Worm (Caenorhabditis elegans) whole organism, young adult: ENCODE results near the gene spds-1.

ENCODE experiments used
- B0019.2 ChIP-seq: fragments of 200-800 bp; sonication (Bioruptor generic); conservative IDR thresholded peaks from 2 replicates; pipeline ENCODE4 v1.3.6; 2022; ENCODE audit warnings: missing genetic modification reagents, missing genetic modification characterization, missing compliant biosample characterization
- C17E4.6 ChIP-seq: fragments of 200-800 bp; sonication (Bioruptor generic); IDR thresholded peaks from 2 replicates; pipeline ENCODE4 v1.3.6; 2022; ENCODE audit warnings: missing genetic modification reagents, missing genetic modification characterization, missing compliant biosample characterization
- D2030.7 ChIP-seq: fragments of 200-800 bp; sonication (Bioruptor generic); IDR thresholded peaks from 2 replicates; pipeline ENCODE4 v1.3.6; 2022; ENCODE audit warnings: missing genetic modification reagents, missing genetic modification characterization, missing compliant biosample characterization
- F23B12.7 ChIP-seq: sonication (generic microtip); optimal IDR thresholded peaks from 2 replicates; lab custom pipeline; 2017; ENCODE audit warnings: missing genetic modification characterization, mild to moderate bottlenecking, missing compliant biosample characterization, antibody characterized with exemption, moderate library complexity; ENCODE audit not compliant: insufficient read depth
- F33H1.4 ChIP-seq: fragments of 200-800 bp; sonication (Bioruptor generic); IDR thresholded peaks from 2 replicates; pipeline ENCODE4 v1.3.6; 2022; ENCODE audit warnings: missing genetic modification reagents, missing genetic modification characterization, missing compliant biosample characterization
- F57A8.1 ChIP-seq: fragments of 200-800 bp; sonication (Bioruptor generic); optimal IDR thresholded peaks from 2 replicates; lab custom pipeline; 2018; ENCODE audit warnings: mild to moderate bottlenecking, missing genetic modification characterization, moderate library complexity, missing compliant biosample characterization
- aptf-2 ChIP-seq: fragments of 200-800 bp; sonication (Bioruptor generic); conservative IDR thresholded peaks from 2 replicates; pipeline ENCODE4 v1.3.6; 2022; ENCODE audit warnings: missing genetic modification reagents, missing genetic modification characterization, missing compliant biosample characterization
- attf-5 ChIP-seq: fragments of 200-800 bp; sonication (Bioruptor generic); optimal IDR thresholded peaks from 2 replicates; lab custom pipeline; 2018; ENCODE audit warnings: mild to moderate bottlenecking, missing genetic modification characterization, missing compliant biosample characterization
- chd-7 ChIP-seq: sonication (generic microtip); optimal IDR thresholded peaks from 2 replicates; lab custom pipeline; 2016; ENCODE audit warnings: mild to moderate bottlenecking, missing genetic modification characterization, moderate library complexity, missing compliant biosample characterization
- dpl-1 ChIP-seq: fragments of 150-350 bp; optimal IDR thresholded peaks from 2 replicates; lab custom pipeline; 2014; ENCODE audit warnings: missing biosample characterization, missing genetic modification reagents, missing genetic modification characterization
- efl-1 ChIP-seq: fragments of 150-350 bp; optimal IDR thresholded peaks from 2 replicates; lab custom pipeline; 2014; ENCODE audit warnings: missing biosample characterization, missing genetic modification reagents, missing genetic modification characterization
- egrh-3 ChIP-seq: fragments of 200-800 bp; sonication (Bioruptor generic); IDR thresholded peaks from 2 replicates; pipeline ENCODE4 v1.3.6; 2022; ENCODE audit warnings: missing genetic modification reagents, missing genetic modification characterization, missing compliant biosample characterization
- gei-17 ChIP-seq: fragments of 200-800 bp; sonication (Bioruptor generic); optimal IDR thresholded peaks from 2 replicates; lab custom pipeline; 2018; ENCODE audit warnings: mild to moderate bottlenecking, missing genetic modification characterization, missing compliant biosample characterization
- hmg-1.2 ChIP-seq: fragments of 200-800 bp; sonication (Bioruptor generic); IDR thresholded peaks from 2 replicates; pipeline ENCODE4 v1.3.6; 2022; ENCODE audit warnings: missing genetic modification reagents, missing genetic modification characterization, missing compliant biosample characterization
- let-526 ChIP-seq: fragments of 200-800 bp; sonication (Bioruptor generic); IDR thresholded peaks from 2 replicates; pipeline ENCODE4 v1.3.6; 2022; ENCODE audit warnings: missing genetic modification reagents, missing genetic modification characterization, missing compliant biosample characterization
- lin-26 ChIP-seq: fragments of 200-800 bp; sonication (Bioruptor generic); IDR thresholded peaks from 2 replicates; pipeline ENCODE4 v1.3.6; 2022; ENCODE audit warnings: missing genetic modification reagents, missing genetic modification characterization, missing compliant biosample characterization
- lin-35 ChIP-seq, 3 experiments: fragments of 150-350 bp in 2 of 3; sonication (generic microtip) in 1 of 3; optimal IDR thresholded peaks; 2 replicates each; lab custom pipeline; 2014 to 2018; ENCODE audit warnings: missing biosample characterization in 3 of 3, missing genetic modification characterization in 3 of 3, missing genetic modification reagents in 3 of 3
- lsl-1 ChIP-seq: fragments of 200-800 bp; sonication (Bioruptor generic); optimal IDR thresholded peaks from 2 replicates; lab custom pipeline; 2018; ENCODE audit warnings: mild to moderate bottlenecking, missing genetic modification characterization, moderate library complexity, missing compliant biosample characterization
- madf-3 ChIP-seq: fragments of 200-800 bp; sonication (Bioruptor generic); IDR thresholded peaks from 2 replicates; pipeline ENCODE4 v1.3.6; 2022; ENCODE audit warnings: missing genetic modification reagents, missing genetic modification characterization, missing compliant biosample characterization
- mcd-1 ChIP-seq: fragments of 200-800 bp; sonication (Bioruptor generic); IDR thresholded peaks from 2 replicates; pipeline ENCODE4 v1.3.6; 2022; ENCODE audit warnings: missing genetic modification reagents, missing genetic modification characterization, missing compliant biosample characterization
- mel-28 ChIP-seq: sonication (generic microtip); optimal IDR thresholded peaks from 2 replicates; lab custom pipeline; 2016; ENCODE audit warnings: borderline replicate concordance, mild to moderate bottlenecking, missing genetic modification characterization, missing compliant biosample characterization
- nhr-27 ChIP-seq: fragments of 200-800 bp; sonication (Bioruptor generic); optimal IDR thresholded peaks from 2 replicates; lab custom pipeline; 2018; ENCODE audit warnings: mild to moderate bottlenecking, missing genetic modification characterization, moderate library complexity, missing compliant biosample characterization
- nhr-80 ChIP-seq: sonication (generic microtip); optimal IDR thresholded peaks from 2 replicates; lab custom pipeline; 2016; ENCODE audit warnings: missing genetic modification characterization, missing compliant biosample characterization
- pbrm-1 ChIP-seq: fragments of 200-800 bp; sonication (Bioruptor generic); IDR thresholded peaks from 2 replicates; pipeline ENCODE4 v1.3.6; 2022; ENCODE audit warnings: missing genetic modification reagents, missing genetic modification characterization, missing compliant biosample characterization
- sea-2 ChIP-seq: fragments of 200-800 bp; sonication (Bioruptor generic); IDR thresholded peaks from 2 replicates; pipeline ENCODE4 v1.3.6; 2022; ENCODE audit warnings: missing genetic modification characterization, missing compliant biosample characterization
- snpc-1.1 ChIP-seq: sonication (generic microtip); optimal IDR thresholded peaks from 2 replicates; lab custom pipeline; 2017; ENCODE audit warnings: missing genetic modification characterization, mild to moderate bottlenecking, missing compliant biosample characterization, antibody characterized with exemption, moderate library complexity, missing genotype, missing genetic modification reagents; ENCODE audit not compliant: insufficient read depth
- somi-1 ChIP-seq: fragments of 200-800 bp; sonication (Bioruptor generic); optimal IDR thresholded peaks from 2 replicates; lab custom pipeline; 2018; ENCODE audit warnings: mild to moderate bottlenecking, missing genetic modification characterization, missing compliant biosample characterization
- sptf-2 ChIP-seq: fragments of 200-800 bp; sonication (Bioruptor generic); optimal IDR thresholded peaks from 2 replicates; lab custom pipeline; 2018; ENCODE audit warnings: mild to moderate bottlenecking, missing genetic modification characterization, missing compliant biosample characterization
- tbx-9 ChIP-seq: sonication (generic microtip); optimal IDR thresholded peaks from 2 replicates; lab custom pipeline; 2016; ENCODE audit warnings: borderline replicate concordance, missing genetic modification characterization, inconsistent platforms, missing compliant biosample characterization
- tlf-1 ChIP-seq: fragments of 200-800 bp; sonication (Bioruptor generic); optimal IDR thresholded peaks from 2 replicates; lab custom pipeline; 2018; ENCODE audit warnings: mild to moderate bottlenecking, missing genetic modification characterization, missing compliant biosample characterization
- ztf-28 ChIP-seq: fragments of 200-800 bp; sonication (Bioruptor generic); IDR thresholded peaks from 2 replicates; pipeline ENCODE4 v1.3.6; 2022; ENCODE audit warnings: missing genetic modification reagents, missing genetic modification characterization, missing compliant biosample characterization

Gene spds-1

ce11 chrII:12819979-12820378 is 13.3 kb downstream of the spds-1 start:
- TF ChIP-seq mel-28 (no peak), pbrm-1 (GFP tag; lab: Robert Waterston, UW) (no peak), gei-17 (GFP tag; lab: Kevin White, UChicago) (no peak), mcd-1 (GFP tag; lab: Robert Waterston, UW) (no peak), attf-5 (GFP tag; lab: Kevin White, UChicago) (no peak), nhr-27 (tag; lab: Kevin White, UChicago) (no peak), somi-1 (GFP tag; lab: Kevin White, UChicago) (no peak), C17E4.6 (GFP tag; lab: Robert Waterston, UW) (no peak), lsl-1 (GFP tag; lab: Kevin White, UChicago) (no peak), tbx-9 (tag; lab: Kevin White, UChicago) (no peak), madf-3 (GFP tag; lab: Robert Waterston, UW) (no peak), let-526 (GFP tag; lab: Robert Waterston, UW) (no peak), B0019.2 (GFP tag; lab: Robert Waterston, UW) (no peak), F23B12.7 (tag; lab: Kevin White, UChicago) (no peak), F57A8.1 (no peak)

ce11 chrII:12823437-12823836 is 16.7 kb downstream of the spds-1 start, which contains the start of gene Y46G5A.36:
TSS of gene Y46G5A.36 (plus strand) at chrII:12823679.
- no peak for TF ChIP-seq sptf-2 (GFP tag; lab: Kevin White, UChicago)
- peak; percentile 41 for TF ChIP-seq nhr-80 (tag; lab: Kevin White, UChicago)

- TF ChIP-seq F33H1.4 (GFP tag; lab: Robert Waterston, UW) (no peak), D2030.7 (no peak), lin-26 (GFP tag; lab: Robert Waterston, UW) (no peak), mel-28 (no peak), egrh-3 (0 out of 2 replicates have a peak, but pooled peaks have one; percentile 6), madf-3 (GFP tag; lab: Robert Waterston, UW) (no peak)
These were observed 17.8 kb downstream of the spds-1 start for ce11 chrII:12824463-12824862.

ce11 chrII:12826752-12827151 is 20.1 kb downstream of the spds-1 start, which contains the start of gene Y46G5A.38:
TSS of gene Y46G5A.38 (plus strand) at chrII:12827052.
- TF ChIP-seq dpl-1 (GFP tag; lab: Kevin White, UChicago): no peak

ce11 chrII:12828863-12829262 is 22.2 kb downstream of the spds-1 start, which contains the start of gene Y46G5A.23:
TSS of gene Y46G5A.23 (minus strand) at chrII:12828963.
- TF ChIP-seq tlf-1 (GFP tag; lab: Kevin White, UChicago) (no peak), lin-35 (GFP tag; optimal IDR thresholded peaks at IDR 0.05; lab: Kevin White, UChicago) (no peak), ztf-28 (no peak), sea-2 (GFP tag; lab: Robert Waterston, UW) (no peak), snpc-1.1 (tag; lab: Kevin White, UChicago) (no peak)

- TF ChIP-seq hmg-1.2: peak; percentile 37; the same call in 1 of the 2 replicates
- TF ChIP-seq efl-1 (GFP tag; lab: Kevin White, UChicago): no peak
- TF ChIP-seq aptf-2: no peak
- no peak for TF ChIP-seq chd-7 (tag; lab: Kevin White, UChicago)
These were observed 23.6 kb downstream of the spds-1 start, which contains the start of gene bcmo-1 for ce11 chrII:12830347-12830746. TSS of gene bcmo-1 (plus strand) at chrII:12830676.
